Worm (Caenorhabditis elegans) whole organism, L4 larva: Measurements from ENCODE around the gene fmo-1.
A peak's percentile ranks its signal among the peaks of the same experiment; 100 is the strongest.

ENCODE experiments used
- Y105C5A.15 ChIP-seq: fragments of 200-800 bp; sonication (Bioruptor generic); IDR thresholded peaks from 2 replicates; pipeline ENCODE4 v1.3.6; 2022; ENCODE audit warnings: missing genetic modification characterization, missing compliant biosample characterization
- ama-1 ChIP-seq: fragments of 150-350 bp; optimal IDR thresholded peaks from 2 replicates; lab custom pipeline; 2014; ENCODE audit warnings: inconsistent platforms, mixed read lengths
- daf-16 ChIP-seq, 3 experiments: sonication (generic microtip); optimal IDR thresholded peaks; 2 replicates each; lab custom pipeline; 2016 to 2017; ENCODE audit warnings: missing genetic modification characterization in 3 of 3, missing genetic modification reagents in 3 of 3, mild to moderate bottlenecking in 2 of 3, missing compliant biosample characterization in 2 of 3, missing biosample characterization in 1 of 3, moderate library complexity in 1 of 3
- fos-1 ChIP-seq: fragments of 150-350 bp; optimal IDR thresholded peaks from 2 replicates; lab custom pipeline; 2014; ENCODE audit warnings: missing biosample characterization, missing genetic modification characterization
- lsy-2 ChIP-seq, 2 experiments: fragments of 150-350 bp in 1 of 2; sonication (generic microtip) in 1 of 2; optimal IDR thresholded peaks; 2 replicates each; lab custom pipeline; 2014 to 2017; ENCODE audit warnings: missing biosample characterization in 2 of 2, missing genetic modification characterization in 2 of 2
- madf-9 ChIP-seq: fragments of 200-800 bp; sonication (Bioruptor generic); conservative IDR thresholded peaks from 2 replicates; pipeline ENCODE4 v1.3.6; 2022; ENCODE audit warnings: missing genetic modification reagents, missing genetic modification characterization, missing compliant biosample characterization
- pqm-1 ChIP-seq: sonication (generic microtip); optimal IDR thresholded peaks from 2 replicates; lab custom pipeline; 2017; ENCODE audit warnings: missing biosample characterization, missing genetic modification characterization

- TF ChIP-seq ama-1 (peak; percentile 31), Y105C5A.15 (no peak), madf-9 (no peak), fos-1 (no peak), daf-16 (GFP tag; optimal IDR thresholded peaks at IDR 0.05; lab: Kevin White, UChicago) (no peak), daf-16 (tag; optimal IDR thresholded peaks at IDR 0.05; lab: Kevin White, UChicago) (peak; percentile 18), pqm-1 (tag; lab: Kevin White, UChicago) (peak; percentile 7), lsy-2 (tag; optimal IDR thresholded peaks at IDR 0.05; lab: Kevin White, UChicago) (peak; percentile 35 to 68)
These were observed 35.6 kb downstream of the fmo-1 start, which contains the start of gene allo-1 for ce11 chrIV:10697022-10697979.
